Worm (Caenorhabditis elegans) whole organism, L3 larva: Measurements from ENCODE around the gene clec-76.

Experiments
- ZK546.5 ChIP-seq: sonication (generic microtip); optimal IDR thresholded peaks from 2 replicates; lab custom pipeline; 2017; ENCODE audit warnings: missing biosample characterization, missing genetic modification characterization
- ceh-16 ChIP-seq: sonication (generic microtip); optimal IDR thresholded peaks from 2 replicates; lab custom pipeline; 2017; ENCODE audit warnings: missing biosample characterization, missing genetic modification characterization
- ceh-28 ChIP-seq: fragments of 150-350 bp; optimal IDR thresholded peaks from 2 replicates; lab custom pipeline; 2014; ENCODE audit warnings: missing biosample characterization, missing genetic modification reagents, missing genetic modification characterization
- ceh-82 ChIP-seq: fragments of 150-350 bp; optimal IDR thresholded peaks from 2 replicates; lab custom pipeline; 2014; ENCODE audit warnings: missing biosample characterization, missing genetic modification characterization
- ceh-9 ChIP-seq: sonication (generic microtip); optimal IDR thresholded peaks from 2 replicates; lab custom pipeline; 2018; ENCODE audit warnings: missing biosample characterization, missing genetic modification characterization
- daf-12 ChIP-seq: fragments of 150-350 bp; optimal IDR thresholded peaks from 2 replicates; lab custom pipeline; 2014; ENCODE audit warnings: missing biosample characterization, missing genetic modification reagents, missing genetic modification characterization
- egl-5 ChIP-seq: fragments of 150-350 bp; optimal IDR thresholded peaks from 2 replicates; lab custom pipeline; 2017; ENCODE audit warnings: missing biosample characterization, missing genetic modification reagents, missing genetic modification characterization, inconsistent platforms
- elt-2 ChIP-seq: sonication (generic microtip); optimal IDR thresholded peaks from 2 replicates; lab custom pipeline; 2016; ENCODE audit warnings: missing genetic modification reagents, mild to moderate bottlenecking, missing genetic modification characterization, missing compliant biosample characterization
- elt-3 ChIP-seq, 3 experiments: fragments of 150-350 bp in 1 of 3; sonication (generic microtip) in 2 of 3; optimal IDR thresholded peaks; 2 replicates in 2 of 3; 4 replicates in 1 of 3; lab custom pipeline; 2014 to 2017; ENCODE audit warnings: missing biosample characterization in 3 of 3, missing genetic modification characterization in 3 of 3
- eor-1 ChIP-seq, 2 experiments: fragments of 150-350 bp; optimal IDR thresholded peaks; 2 replicates each; lab custom pipeline; 2014 to 2018; ENCODE audit warnings: missing biosample characterization in 2 of 2, missing genetic modification characterization in 2 of 2
- fkh-10 ChIP-seq: sonication (generic microtip); optimal IDR thresholded peaks from 2 replicates; lab custom pipeline; 2017; ENCODE audit warnings: missing biosample characterization, missing genetic modification reagents, missing genetic modification characterization
- fkh-2 ChIP-seq: fragments of 150-350 bp; optimal IDR thresholded peaks from 2 replicates; lab custom pipeline; 2014; ENCODE audit warnings: missing biosample characterization, missing genetic modification reagents, missing genetic modification characterization
- fos-1 ChIP-seq: fragments of 150-350 bp; optimal IDR thresholded peaks from 2 replicates; lab custom pipeline; 2014; ENCODE audit warnings: missing biosample characterization, missing genetic modification characterization
- hmg-11 ChIP-seq: sonication (generic microtip); optimal IDR thresholded peaks from 2 replicates; lab custom pipeline; 2016; ENCODE audit warnings: missing genetic modification characterization, missing compliant biosample characterization
- jun-1 ChIP-seq: fragments of 150-350 bp; optimal IDR thresholded peaks from 2 replicates; lab custom pipeline; 2014; ENCODE audit warnings: missing biosample characterization, missing genetic modification reagents, missing genetic modification characterization
- lin-39 ChIP-seq: fragments of 150-350 bp; optimal IDR thresholded peaks from 2 replicates; lab custom pipeline; 2018; ENCODE audit warnings: missing biosample characterization, missing genetic modification reagents, missing genetic modification characterization
- lsy-12 ChIP-seq: sonication (generic microtip); optimal IDR thresholded peaks from 2 replicates; lab custom pipeline; 2016; ENCODE audit warnings: mild to moderate bottlenecking, missing genetic modification characterization, missing compliant biosample characterization
- mdl-1 ChIP-seq: fragments of 150-350 bp; optimal IDR thresholded peaks from 2 replicates; lab custom pipeline; 2014; ENCODE audit warnings: missing biosample characterization, missing genetic modification characterization
- mml-1 ChIP-seq: fragments of 150-350 bp; sonication (generic microtip); optimal IDR thresholded peaks from 3 replicates; lab custom pipeline; 2014; ENCODE audit warnings: missing biosample characterization, missing genetic modification characterization
- nfya-1 ChIP-seq: sonication (generic microtip); optimal IDR thresholded peaks from 2 replicates; lab custom pipeline; 2017; ENCODE audit warnings: missing genetic modification characterization, mild to moderate bottlenecking, missing compliant biosample characterization, antibody characterized with exemption, moderate library complexity; ENCODE audit not compliant: insufficient read depth
- nhr-11 ChIP-seq: fragments of 150-350 bp; optimal IDR thresholded peaks from 2 replicates; lab custom pipeline; 2014; ENCODE audit warnings: missing biosample characterization, missing genetic modification characterization
- nhr-12 ChIP-seq: fragments of 150-350 bp; optimal IDR thresholded peaks from 2 replicates; lab custom pipeline; 2014; ENCODE audit warnings: missing biosample characterization, missing genetic modification characterization
- nhr-237 ChIP-seq: fragments of 150-350 bp; optimal IDR thresholded peaks from 2 replicates; lab custom pipeline; 2014; ENCODE audit warnings: missing biosample characterization, missing genetic modification characterization
- nhr-28 ChIP-seq: fragments of 150-350 bp; optimal IDR thresholded peaks from 2 replicates; lab custom pipeline; 2014; ENCODE audit warnings: missing biosample characterization, missing genetic modification characterization
- nhr-43 ChIP-seq: sonication (generic microtip); optimal IDR thresholded peaks from 2 replicates; lab custom pipeline; 2016; ENCODE audit warnings: mild to moderate bottlenecking, missing genetic modification characterization, missing compliant biosample characterization; ENCODE audit not compliant: poor library complexity, severe bottlenecking
- nhr-67 ChIP-seq: fragments of 150-350 bp; optimal IDR thresholded peaks from 2 replicates; lab custom pipeline; 2014; ENCODE audit warnings: missing biosample characterization, missing genetic modification characterization
- nhr-76 ChIP-seq: fragments of 150-350 bp; sonication (generic microtip); optimal IDR thresholded peaks from 5 replicates; lab custom pipeline; 2014; ENCODE audit warnings: missing biosample characterization, missing genetic modification characterization
- nhr-77 ChIP-seq: fragments of 150-350 bp; optimal IDR thresholded peaks from 2 replicates; lab custom pipeline; 2014; ENCODE audit warnings: missing biosample characterization, missing genetic modification characterization
- pha-4 ChIP-seq: fragments of 150-350 bp; optimal IDR thresholded peaks from 2 replicates; lab custom pipeline; 2014; ENCODE audit warnings: missing biosample characterization, missing genetic modification reagents, missing genetic modification characterization
- pqm-1 ChIP-seq: fragments of 150-350 bp; optimal IDR thresholded peaks from 2 replicates; lab custom pipeline; 2017; ENCODE audit warnings: missing biosample characterization, missing genetic modification characterization, inconsistent platforms
- skn-1 ChIP-seq: fragments of 150-350 bp; optimal IDR thresholded peaks from 2 replicates; lab custom pipeline; 2014; ENCODE audit warnings: missing biosample characterization, missing genetic modification characterization
- tbx-2 ChIP-seq: sonication (generic microtip); optimal IDR thresholded peaks from 2 replicates; lab custom pipeline; 2016; ENCODE audit warnings: mild to moderate bottlenecking, missing genetic modification characterization, missing compliant biosample characterization
- unc-39 ChIP-seq: sonication (generic microtip); optimal IDR thresholded peaks from 4 replicates; lab custom pipeline; 2017; ENCODE audit warnings: missing biosample characterization, missing genetic modification characterization
- unc-62 ChIP-seq: fragments of 150-350 bp; sonication (generic microtip); optimal IDR thresholded peaks from 4 replicates; lab custom pipeline; 2014; ENCODE audit warnings: missing biosample characterization, missing genetic modification reagents, missing genetic modification characterization
- zag-1 ChIP-seq: fragments of 150-350 bp; optimal IDR thresholded peaks from 2 replicates; lab custom pipeline; 2014; ENCODE audit warnings: missing biosample characterization, missing genetic modification characterization
- ztf-11 ChIP-seq: fragments of 150-350 bp; optimal IDR thresholded peaks from 2 replicates; lab custom pipeline; 2014; ENCODE audit warnings: missing biosample characterization, missing genetic modification characterization

Gene clec-76

ce11 chrIV:3988132-3988531, 23.1 kb downstream of the clec-76 start:
- TF ChIP-seq nhr-28 (tag; lab: Kevin White, UChicago), result no peak
- no peak for TF ChIP-seq elt-3 (tag; optimal IDR thresholded peaks at IDR 0.05; lab: Kevin White, UChicago)
- TF ChIP-seq ceh-82 (tag; lab: Kevin White, UChicago), result no peak
- no peak for TF ChIP-seq egl-5 (tag; lab: Kevin White, UChicago)
- no peak for TF ChIP-seq mml-1 (tag; lab: Kevin White, UChicago)
- no peak for TF ChIP-seq nhr-43 (tag; lab: Kevin White, UChicago)
- TF ChIP-seq pha-4 (tag; lab: Kevin White, UChicago), result no peak
- TF ChIP-seq nhr-11, result no peak
- TF ChIP-seq ceh-28 (tag; lab: Kevin White, UChicago), result no peak
- TF ChIP-seq unc-39 (tag; lab: Kevin White, UChicago), result no peak
- no peak for TF ChIP-seq ZK546.5 (tag; lab: Kevin White, UChicago)
- TF ChIP-seq skn-1 (tag; lab: Kevin White, UChicago), result no peak
- no peak for TF ChIP-seq hmg-11
- no peak for TF ChIP-seq mdl-1 (tag; lab: Kevin White, UChicago)
- TF ChIP-seq fkh-10 (GFP tag; lab: Kevin White, UChicago), result no peak
- no peak for TF ChIP-seq nhr-237 (tag; lab: Kevin White, UChicago)
- no peak for TF ChIP-seq fkh-2 (tag; lab: Kevin White, UChicago)
- no peak for TF ChIP-seq eor-1 (tag; optimal IDR thresholded peaks at IDR 0.05; lab: Kevin White, UChicago)
- no peak for TF ChIP-seq ceh-16

DNA sequence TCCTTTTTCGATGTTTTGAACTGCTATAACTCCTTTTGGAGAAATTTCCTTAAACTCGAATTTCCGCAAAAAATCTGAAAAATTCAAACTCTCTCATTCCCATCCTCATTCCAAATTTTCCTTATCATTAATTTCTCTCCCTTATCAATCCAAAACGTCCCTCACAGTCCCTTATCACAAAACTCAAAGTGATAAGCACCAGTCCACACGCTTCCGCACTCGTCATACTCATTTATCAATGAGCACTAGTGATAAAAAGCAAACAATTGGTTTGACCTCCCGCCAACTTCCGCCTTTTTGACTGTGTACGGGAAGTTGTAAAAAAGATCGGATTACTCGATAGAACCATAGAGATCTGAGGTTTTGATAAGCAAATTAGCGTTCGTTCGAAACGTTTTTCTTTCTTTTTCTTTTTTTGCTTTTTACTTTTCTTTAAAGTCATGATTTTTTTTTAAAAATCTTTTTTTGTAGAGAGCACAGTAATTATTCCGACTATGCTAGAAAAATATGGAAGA, 23.6 kb downstream of the clec-76 start, which contains the start of gene clec-78:
Gene clec-78 (plus strand): TSS at position 465 of the 515 bp plus-strand sequence.
- TF ChIP-seq jun-1 (tag; lab: Kevin White, UChicago) (peak; percentile 99), pqm-1 (tag; lab: Kevin White, UChicago) (peak; percentile 98), nhr-77 (tag; lab: Kevin White, UChicago) (no peak), lsy-12 (tag; lab: Kevin White, UChicago) (no peak), fos-1 (peak; percentile 60), pha-4 (tag; lab: Kevin White, UChicago) (peak; percentile 55), elt-2 (peak; percentile 100), mdl-1 (tag; lab: Kevin White, UChicago) (no peak), ztf-11 (no peak), egl-5 (tag; lab: Kevin White, UChicago) (no peak), nhr-43 (tag; lab: Kevin White, UChicago) (no peak), daf-12 (tag; lab: Kevin White, UChicago) (no peak)
- TF ChIP-seq, all 47 proteins: peak for 5

ce11 chrIV:3993292-3993691, 28.2 kb downstream of the clec-76 start, which contains the start of gene F47C12.6:
Gene F47C12.6, minus strand, starts transcription at chrIV:3993392.
- no peak for TF ChIP-seq lin-39 (tag; lab: Kevin White, UChicago)
- no peak for TF ChIP-seq eor-1 (tag; optimal IDR thresholded peaks at IDR 0.05; lab: Kevin White, UChicago)
- TF ChIP-seq daf-12 (tag; lab: Kevin White, UChicago), result no peak
- no peak for TF ChIP-seq jun-1 (tag; lab: Kevin White, UChicago)
- no peak for TF ChIP-seq nhr-67 (tag; lab: Kevin White, UChicago)
- no peak for TF ChIP-seq tbx-2 (tag; lab: Kevin White, UChicago)
- TF ChIP-seq mml-1 (tag; lab: Kevin White, UChicago), result no peak
- no peak for TF ChIP-seq nhr-76
- TF ChIP-seq nfya-1 (tag; lab: Kevin White, UChicago), result no peak
- no peak for TF ChIP-seq skn-1 (tag; lab: Kevin White, UChicago)
- no peak for TF ChIP-seq nhr-12

DNA sequence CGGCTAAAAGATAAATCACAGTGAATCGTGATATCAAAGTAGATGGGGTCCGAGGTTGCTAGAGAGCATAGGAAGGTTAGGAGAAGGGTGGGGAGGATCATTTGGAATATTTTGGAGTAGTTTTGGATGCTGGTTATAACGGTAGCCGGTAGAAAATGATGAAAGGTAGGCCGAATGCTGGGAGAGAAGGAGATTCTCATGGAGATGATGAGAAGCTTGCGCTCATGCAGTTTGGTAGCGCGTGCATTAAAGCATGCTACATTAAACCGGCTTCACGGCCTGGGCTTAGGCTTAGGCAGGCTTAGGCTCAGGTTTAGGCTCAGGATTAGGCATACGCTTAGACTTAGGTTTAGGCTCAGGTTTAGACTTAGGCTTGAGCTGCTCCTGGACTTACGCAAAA, 29.3 kb downstream of the clec-76 start, which contains the start of gene F47C12.13:
Gene F47C12.13 (minus strand): TSS at position 101 of the 400 bp plus-strand sequence.
- TF ChIP-seq elt-3 (tag; optimal IDR thresholded peaks at IDR 0.05; lab: Kevin White, UChicago) (no peak), ceh-9 (no peak), fkh-10 (GFP tag; lab: Kevin White, UChicago) (no peak), ZK546.5 (tag; lab: Kevin White, UChicago) (no peak), lsy-12 (tag; lab: Kevin White, UChicago) (no peak), zag-1 (tag; lab: Kevin White, UChicago) (no peak), fos-1 (no peak), egl-5 (tag; lab: Kevin White, UChicago) (no peak), nhr-12 (no peak), nhr-76 (no peak), mml-1 (tag; lab: Kevin White, UChicago) (no peak), unc-62 (GFP tag; lab: Kevin White, UChicago) (no peak)
